Worm (Caenorhabditis elegans) whole organism, early embryonic: ENCODE data around the gene rpl-22.
A peak's percentile ranks its signal among the peaks of the same experiment; 100 is the strongest.

Experiments
- F13C5.2 ChIP-seq: sonication (generic microtip); optimal IDR thresholded peaks from 2 replicates; lab custom pipeline; 2017; ENCODE audit warnings: mild to moderate bottlenecking, missing genetic modification characterization, inconsistent platforms, missing compliant biosample characterization
- ama-1 ChIP-seq: fragments of 150-350 bp; optimal IDR thresholded peaks from 2 replicates; lab custom pipeline; 2014
- hmbx-1 ChIP-seq: sonication (generic microtip); optimal IDR thresholded peaks from 2 replicates; lab custom pipeline; 2016; ENCODE audit warnings: mild to moderate bottlenecking, missing genetic modification characterization, missing compliant biosample characterization
- hmg-4 ChIP-seq: fragments of 200-800 bp; sonication (Bioruptor generic); optimal IDR thresholded peaks from 2 replicates; lab custom pipeline; 2018; ENCODE audit warnings: mild to moderate bottlenecking, missing genetic modification characterization, missing compliant biosample characterization
- scrt-1 ChIP-seq: fragments of 200-800 bp; sonication (Bioruptor generic); IDR thresholded peaks from 2 replicates; pipeline ENCODE4 v1.3.6; 2022; ENCODE audit warnings: missing genetic modification characterization, missing compliant biosample characterization
- sea-1 ChIP-seq: fragments of 200-800 bp; sonication (Bioruptor generic); conservative IDR thresholded peaks from 2 replicates; pipeline ENCODE4 v1.3.6; 2022; ENCODE audit warnings: missing genetic modification characterization, missing compliant biosample characterization
- tbx-11 ChIP-seq: fragments of 200-800 bp; sonication (Bioruptor generic); IDR thresholded peaks from 2 replicates; pipeline ENCODE4 v1.3.6; 2022; ENCODE audit warnings: missing genetic modification characterization, missing compliant biosample characterization
- tbx-37 ChIP-seq: fragments of 200-800 bp; sonication (Bioruptor generic); conservative IDR thresholded peaks from 2 replicates; pipeline ENCODE4 v1.3.6; 2022; ENCODE audit warnings: missing genetic modification reagents, missing genetic modification characterization, missing compliant biosample characterization

DNA sequence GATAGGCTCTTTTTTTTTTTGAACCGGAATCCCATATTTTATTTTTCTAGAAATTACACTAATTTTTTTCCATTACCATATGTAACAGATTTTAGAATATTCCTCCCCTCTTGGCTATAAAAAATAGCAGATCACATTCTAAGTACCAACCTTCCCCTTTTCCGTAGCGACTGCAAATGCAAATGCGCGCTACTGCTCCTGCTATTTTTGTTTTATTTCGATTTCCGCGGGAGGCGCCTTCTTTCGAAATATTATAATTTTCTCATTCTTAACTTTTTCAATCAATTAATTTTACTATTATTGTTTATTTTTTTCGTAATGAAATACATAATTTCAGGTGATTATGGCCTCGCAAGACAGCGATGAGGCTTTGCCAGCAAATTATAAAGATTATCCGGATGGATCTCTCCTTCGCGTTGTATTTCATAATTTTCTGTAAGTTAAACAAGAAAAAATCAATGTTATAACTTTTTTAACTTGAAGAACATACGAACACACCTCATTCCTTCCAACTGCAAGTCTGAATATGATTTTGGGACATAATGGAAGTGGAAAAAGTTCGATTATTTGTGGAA lies 6.5 kb downstream of the rpl-22 start, which contains the start of gene smc-5:
- TF ChIP-seq sea-1 (GFP tag; lab: Robert Waterston, UW), result no peak
- no peak for TF ChIP-seq ama-1 (lab: Kevin White, UChicago)
- no peak for TF ChIP-seq tbx-11 (GFP tag; lab: Robert Waterston, UW)
- no peak for TF ChIP-seq hmg-4 (GFP tag; lab: Kevin White, UChicago)
- no peak for TF ChIP-seq scrt-1
- TF ChIP-seq F13C5.2 (tag; lab: Kevin White, UChicago), result peak; percentile 43
- no peak for TF ChIP-seq tbx-37 (GFP tag; lab: Robert Waterston, UW)
- no peak for TF ChIP-seq hmbx-1 (tag; lab: Kevin White, UChicago)
